Worm (Caenorhabditis elegans): ENCODE measurements around the gene str-261.
A peak's percentile ranks its signal among the peaks of the same experiment; 100 is the strongest.

The str-261 gene

ce11 chrIII:11091651-11092278, 17.5 kb downstream of the str-261 start (continued):
- TF ChIP-seq hlh-6 (tag; optimal IDR thresholded peaks at IDR 0.05) (peak; percentile 7), C38D4.7 (GFP tag; optimal IDR thresholded peaks at IDR 0.05) (peak; percentile 36), npax-4 (tag; optimal IDR thresholded peaks at IDR 0.05) (no peak), hlh-15 (tag; optimal IDR thresholded peaks at IDR 0.05) (peak; percentile 28), ama-1 (optimal IDR thresholded peaks at IDR 0.05) (no peak), pha-2 (tag; optimal IDR thresholded peaks at IDR 0.05) (peak; percentile 73), lim-6 (tag; optimal IDR thresholded peaks at IDR 0.05) (peak; percentile 91), unc-3 (GFP tag; conservative IDR thresholded peaks at IDR 0.05) (no peak), unc-3 (tag; optimal IDR thresholded peaks at IDR 0.05) (peak; percentile 69), dve-1 (tag; optimal IDR thresholded peaks at IDR 0.05) (no peak), mec-3 (tag; optimal IDR thresholded peaks at IDR 0.05; ENCODE audit: borderline replicate concordance) (no peak), sox-2 (GFP tag; IDR thresholded peaks at IDR 0.05) (no peak), ceh-31 (tag; optimal IDR thresholded peaks at IDR 0.05) (peak; percentile 99), ceh-45 (GFP tag; IDR thresholded peaks at IDR 0.05) (no peak; the same call in 1 of the 2 replicates), ahr-1 (tag; optimal IDR thresholded peaks at IDR 0.05) (peak; percentile 91), ceh-6 (GFP tag; optimal IDR thresholded peaks at IDR 0.05) (no peak), unc-86 (tag; optimal IDR thresholded peaks at IDR 0.05) (peak; percentile 76), pat-9 (tag; optimal IDR thresholded peaks at IDR 0.05) (no peak), pqm-1 (tag; optimal IDR thresholded peaks at IDR 0.05) (peak; percentile 87), pag-3 (tag; optimal IDR thresholded peaks at IDR 0.05; ENCODE audit: borderline replicate concordance) (peak; percentile 60), fkh-6 (tag; optimal IDR thresholded peaks at IDR 0.05) (peak; percentile 69), che-1 (tag; optimal IDR thresholded peaks at IDR 0.05) (peak; percentile 42), madf-2 (tag; optimal IDR thresholded peaks at IDR 0.05) (no peak), elt-2 (tag; optimal IDR thresholded peaks at IDR 0.05) (peak; percentile 72), ceh-22 (tag; optimal IDR thresholded peaks at IDR 0.05) (no peak), ref-2 (tag; optimal IDR thresholded peaks at IDR 0.05) (peak; percentile 80), unc-42 (tag; optimal IDR thresholded peaks at IDR 0.05) (peak; percentile 35), ceh-14 (tag; optimal IDR thresholded peaks at IDR 0.05) (peak; percentile 94), tbx-2 (tag; optimal IDR thresholded peaks at IDR 0.05) (peak; percentile 96), hlh-30 (tag; optimal IDR thresholded peaks at IDR 0.05; ENCODE audit: insufficient read depth) (no peak), ttx-3 (tag; optimal IDR thresholded peaks at IDR 0.05) (peak; percentile 62), sox-4 (tag; optimal IDR thresholded peaks at IDR 0.05) (peak; percentile 15), pha-4 (tag; optimal IDR thresholded peaks at IDR 0.05) (no peak), rnt-1 (tag; optimal IDR thresholded peaks at IDR 0.05) (peak; percentile 71), ztf-16 (tag; optimal IDR thresholded peaks at IDR 0.05) (peak; percentile 67)

- TF ChIP-seq rnt-1 (tag; optimal IDR thresholded peaks at IDR 0.05) (peak; percentile 77), hlh-6 (tag; optimal IDR thresholded peaks at IDR 0.05) (peak; percentile 51), ets-4 (tag; optimal IDR thresholded peaks at IDR 0.05) (peak; percentile 81), ceh-31 (tag; optimal IDR thresholded peaks at IDR 0.05) (peak; percentile 97), pat-9 (tag; optimal IDR thresholded peaks at IDR 0.05) (no peak), ceh-48 (tag; optimal IDR thresholded peaks at IDR 0.05) (no peak), ztf-16 (tag; optimal IDR thresholded peaks at IDR 0.05) (peak; percentile 0), unc-55 (GFP tag; optimal IDR thresholded peaks at IDR 0.05) (no peak), C08G9.2 (tag; optimal IDR thresholded peaks at IDR 0.05) (peak; percentile 93), ceh-19 (GFP tag; optimal IDR thresholded peaks at IDR 0.05) (no peak), ceh-2 (tag; optimal IDR thresholded peaks at IDR 0.05) (peak; percentile 87), F13H6.1 (tag; optimal IDR thresholded peaks at IDR 0.05) (peak; percentile 75), zip-5 (tag; optimal IDR thresholded peaks at IDR 0.05) (peak; percentile 87), fax-1 (tag; optimal IDR thresholded peaks at IDR 0.05) (peak; percentile 84), tbx-2 (tag; optimal IDR thresholded peaks at IDR 0.05) (peak; percentile 97), che-1 (tag; optimal IDR thresholded peaks at IDR 0.05) (no peak), Y22D7AL.16 (tag; optimal IDR thresholded peaks at IDR 0.05) (no peak), K02D7.2 (tag; optimal IDR thresholded peaks at IDR 0.05) (no peak), dve-1 (tag; optimal IDR thresholded peaks at IDR 0.05) (no peak), K09A11.1 (tag; optimal IDR thresholded peaks at IDR 0.05; ENCODE audit: insufficient read depth) (no peak), unc-86 (tag; optimal IDR thresholded peaks at IDR 0.05) (peak; percentile 50), pha-4 (tag; optimal IDR thresholded peaks at IDR 0.05) (no peak), ahr-1 (tag; optimal IDR thresholded peaks at IDR 0.05) (peak; percentile 59), ttx-3 (tag; optimal IDR thresholded peaks at IDR 0.05) (no peak), pag-3 (tag; optimal IDR thresholded peaks at IDR 0.05; ENCODE audit: borderline replicate concordance) (no peak), ceh-6 (GFP tag; optimal IDR thresholded peaks at IDR 0.05) (peak; percentile 10), tbx-7 (tag; optimal IDR thresholded peaks at IDR 0.05) (peak; percentile 91), pax-1 (tag; optimal IDR thresholded peaks at IDR 0.05) (no peak), hlh-8 (tag; optimal IDR thresholded peaks at IDR 0.05) (peak; percentile 77), ceh-34 (tag; optimal IDR thresholded peaks at IDR 0.05) (peak; percentile 49)
Observed at ce11 chrIII:11093489-11093888, 19.2 kb downstream of the str-261 start.

All from whole organism, late embryonic.